Worm (Caenorhabditis elegans): Measurements from ENCODE around the gene sym-2.

- TF ChIP-seq unc-62 (GFP tag; optimal IDR thresholded peaks at IDR 0.05) (no peak), elt-1 (tag; optimal IDR thresholded peaks at IDR 0.05) (no peak), elt-3 (tag; optimal IDR thresholded peaks at IDR 0.05) (no peak), pha-4 (tag; optimal IDR thresholded peaks at IDR 0.05) (no peak), ztf-4 (tag; optimal IDR thresholded peaks at IDR 0.05) (no peak), jun-1 (tag; optimal IDR thresholded peaks at IDR 0.05) (no peak), R02D3.7 (tag; optimal IDR thresholded peaks at IDR 0.05) (no peak), lin-15B (tag; optimal IDR thresholded peaks at IDR 0.05) (no peak), unc-39 (tag; optimal IDR thresholded peaks at IDR 0.05) (no peak), snpc-4 (tag; optimal IDR thresholded peaks at IDR 0.05) (no peak), ceh-16 (tag; optimal IDR thresholded peaks at IDR 0.05) (no peak), fkh-10 (GFP tag; optimal IDR thresholded peaks at IDR 0.05) (no peak), mml-1 (tag; optimal IDR thresholded peaks at IDR 0.05) (no peak)
Measured at ce11 chrII:9152231-9152630, 36.0 kb downstream of the sym-2 start, which contains the start of gene col-78.
